Worm (Caenorhabditis elegans) whole organism, L4 larva: ENCODE data around the gene T03F6.3.

ENCODE experiments used
- Y105C5A.15 ChIP-seq: fragments of 200-800 bp; sonication (Bioruptor generic); IDR thresholded peaks from 2 replicates; pipeline ENCODE4 v1.3.6; 2022; ENCODE audit warnings: missing genetic modification characterization, missing compliant biosample characterization
- dmd-6 ChIP-seq: fragments of 200-800 bp; sonication (Bioruptor generic); IDR thresholded peaks from 2 replicates; pipeline ENCODE4 v1.3.6; 2022; ENCODE audit warnings: missing genetic modification reagents, missing genetic modification characterization, missing compliant biosample characterization
- hlh-30 ChIP-seq: sonication (generic microtip); optimal IDR thresholded peaks from 2 replicates; lab custom pipeline; 2017; ENCODE audit warnings: antibody characterized with exemption, mild to moderate bottlenecking, missing genetic modification characterization, missing compliant biosample characterization; ENCODE audit not compliant: insufficient read depth
- madf-5 ChIP-seq, 2 experiments: fragments of 200-800 bp; sonication (Bioruptor generic); IDR thresholded peaks; 2 replicates each; pipeline ENCODE4 v1.3.6; 2022; ENCODE audit warnings: missing compliant biosample characterization in 2 of 2, missing genetic modification characterization in 2 of 2

- no peak for TF ChIP-seq dmd-6 (GFP tag; lab: Robert Waterston, UW)
- no peak for TF ChIP-seq madf-5 (GFP tag; IDR thresholded peaks at IDR 0.05; lab: Robert Waterston, UW)
- no peak for TF ChIP-seq hlh-30
- TF ChIP-seq Y105C5A.15 (GFP tag; lab: Robert Waterston, UW) = no peak
These were observed 13.7 kb downstream of the T03F6.3 start, which contains the start of gene mig-18 for ce11 chrIII:13402934-13403333.
